Worm (Caenorhabditis elegans): ENCODE data around the gene lcmt-1.

The lcmt-1 gene

ce11 chrIII:4362332-4362731, 19.1 kb downstream of the lcmt-1 start (continued):
- TF ChIP-seq snpc-1.2 (GFP tag; IDR thresholded peaks at IDR 0.05): 0 out of 2 replicates have a peak, but pooled peaks have one; percentile 25
- TF ChIP-seq rbr-2 (tag; optimal IDR thresholded peaks at IDR 0.05): peak; percentile 12
- TF ChIP-seq lim-7 (GFP tag; IDR thresholded peaks at IDR 0.05): peak; percentile 73; the same call in 1 of the 2 replicates
- peak; percentile 64; the same call in 1 of the 2 replicates for TF ChIP-seq madf-9 (GFP tag; conservative IDR thresholded peaks at IDR 0.05)
- peak; percentile 63 for TF ChIP-seq mes-2 (tag; optimal IDR thresholded peaks at IDR 0.05; ENCODE audit: poor library complexity, severe bottlenecking)
- no peak for TF ChIP-seq F49E8.2 (tag; optimal IDR thresholded peaks at IDR 0.05; ENCODE audit: borderline replicate concordance)
- TF ChIP-seq tra-1 (GFP tag; IDR thresholded peaks at IDR 0.05): no peak
- no peak for TF ChIP-seq tag-97 (GFP tag; IDR thresholded peaks at IDR 0.05)
- peak in 1 of 2 experiments; percentile 1 for TF ChIP-seq hif-1 (tag; optimal IDR thresholded peaks at IDR 0.05)
- no peak for TF ChIP-seq set-16 (GFP tag; IDR thresholded peaks at IDR 0.05)
- TF ChIP-seq cey-2 (tag; optimal IDR thresholded peaks at IDR 0.05; ENCODE audit: borderline replicate concordance, insufficient read depth): no peak
- TF ChIP-seq vab-7 (GFP tag; IDR thresholded peaks at IDR 0.05): peak; percentile 71
- TF ChIP-seq nhr-42 (GFP tag; IDR thresholded peaks at IDR 0.05): no peak
- no peak for TF ChIP-seq pqm-1 (tag; optimal IDR thresholded peaks at IDR 0.05)
- TF ChIP-seq F37D6.2 (tag; optimal IDR thresholded peaks at IDR 0.05): no peak
- TF ChIP-seq egl-27 (tag; optimal IDR thresholded peaks at IDR 0.05): no peak
- TF ChIP-seq ces-1 (GFP tag; optimal IDR thresholded peaks at IDR 0.05): no peak
- TF ChIP-seq ZK337.2 (GFP tag; IDR thresholded peaks at IDR 0.05): no peak
- no peak for TF ChIP-seq ceh-20 (GFP tag; IDR thresholded peaks at IDR 0.05)
- no peak for TF ChIP-seq mxl-2 (GFP tag; conservative IDR thresholded peaks at IDR 0.05)
- TF ChIP-seq T20F7.1 (GFP tag; optimal IDR thresholded peaks at IDR 0.05): no peak
- 0 out of 2 replicates have a peak, but pooled peaks have one; percentile 36 for TF ChIP-seq hmg-1.1 (GFP tag; IDR thresholded peaks at IDR 0.05)
- TF ChIP-seq daf-8 (GFP tag; IDR thresholded peaks at IDR 0.05): no peak
- no peak for TF ChIP-seq fkh-10 (GFP tag; optimal IDR thresholded peaks at IDR 0.05)
- no peak for TF ChIP-seq zip-11 (GFP tag; IDR thresholded peaks at IDR 0.05)
- TF ChIP-seq F26F4.8 (GFP tag; conservative IDR thresholded peaks at IDR 0.05): no peak
- TF ChIP-seq Y5F2A.4 (GFP tag; optimal IDR thresholded peaks at IDR 0.05): no peak
- TF ChIP-seq saeg-2 (GFP tag; IDR thresholded peaks at IDR 0.05): no peak
- TF ChIP-seq gei-8 (GFP tag; optimal IDR thresholded peaks at IDR 0.05): no peak
- TF ChIP-seq ceh-28 (tag; optimal IDR thresholded peaks at IDR 0.05): no peak
- TF ChIP-seq nhr-77 (tag; optimal IDR thresholded peaks at IDR 0.05): no peak
- no peak for TF ChIP-seq zag-1 (tag; optimal IDR thresholded peaks at IDR 0.05)
- TF ChIP-seq lin-39 (tag; optimal IDR thresholded peaks at IDR 0.05): no peak

DNA sequence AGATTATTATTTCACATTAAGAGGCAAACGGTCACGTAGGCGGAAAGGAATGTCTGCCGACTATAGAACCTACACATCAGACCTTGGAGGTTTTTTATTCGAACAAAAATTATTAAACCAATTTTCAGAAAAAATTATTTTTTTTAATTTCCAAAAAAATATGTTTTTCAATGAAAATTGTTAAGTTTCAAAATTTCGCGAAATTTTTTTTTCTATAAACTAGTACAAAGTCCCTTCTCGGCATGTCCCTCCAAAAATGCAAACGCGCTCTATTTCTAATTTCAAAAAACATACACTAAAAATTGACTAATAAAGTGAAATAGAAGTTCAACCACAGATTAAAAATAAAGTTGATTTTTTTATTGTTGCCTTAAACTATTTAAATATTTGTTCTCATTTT, 21.7 kb downstream of the lcmt-1 start, which contains the start of gene ckb-1:
TSS of gene ckb-1 (plus strand) at position 301 of the 400 bp plus-strand sequence.
- TF ChIP-seq mes-2 (tag; optimal IDR thresholded peaks at IDR 0.05; ENCODE audit: poor library complexity, severe bottlenecking) (peak; percentile 8), tag-97 (GFP tag; IDR thresholded peaks at IDR 0.05) (no peak), lsy-2 (tag; optimal IDR thresholded peaks at IDR 0.05) (peak in 1 of 2 experiments; percentile 7), lin-1 (GFP tag; IDR thresholded peaks at IDR 0.05) (no peak), dve-1 (tag; optimal IDR thresholded peaks at IDR 0.05; ENCODE audit: insufficient read depth) (peak; percentile 15), nhr-77 (tag; optimal IDR thresholded peaks at IDR 0.05) (no peak), lin-38 (GFP tag; IDR thresholded peaks at IDR 0.05) (peak; percentile 39; the same call in 1 of the 2 replicates)

DNA sequence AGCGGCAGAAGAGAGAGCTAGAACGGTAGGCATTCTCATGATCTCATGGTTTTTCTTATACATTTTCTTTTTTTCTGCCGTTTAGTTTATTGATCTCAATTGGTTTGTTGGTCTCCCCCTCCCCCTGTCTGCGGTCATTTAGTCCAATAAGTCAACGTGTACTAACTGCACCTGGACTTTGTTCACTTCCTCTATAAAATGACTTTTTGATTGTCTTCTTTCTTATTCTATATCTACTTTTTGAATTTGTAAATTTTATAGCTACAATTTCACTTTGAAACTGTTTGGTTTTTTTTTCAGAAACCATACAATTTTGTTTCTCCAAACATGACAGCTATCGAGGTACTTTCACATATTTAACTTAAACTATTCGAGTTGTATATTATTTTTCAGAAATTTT, 24.4 kb downstream of the lcmt-1 start, which contains the start of gene ckb-2:
TSS of gene ckb-2 (plus strand) at position 301 of the 400 bp plus-strand sequence.
- TF ChIP-seq dve-1 (tag; optimal IDR thresholded peaks at IDR 0.05; ENCODE audit: insufficient read depth): no peak
- no peak for TF ChIP-seq fos-1 (tag; optimal IDR thresholded peaks at IDR 0.05)
- no peak for TF ChIP-seq nhr-111 (GFP tag; optimal IDR thresholded peaks at IDR 0.05)
- TF ChIP-seq ces-1 (GFP tag; optimal IDR thresholded peaks at IDR 0.05): no peak
- no peak for TF ChIP-seq lin-13 (GFP tag; optimal IDR thresholded peaks at IDR 0.05)

Measured in whole organism, L4 larva.